Worm (Caenorhabditis elegans) whole organism, L1 larva: ENCODE results near the gene irld-14.
A peak's percentile ranks its signal among the peaks of the same experiment; 100 is the strongest.

Experiments
- Y116A8C.19 ChIP-seq: sonication (generic microtip); optimal IDR thresholded peaks from 2 replicates; lab custom pipeline; 2016; ENCODE audit warnings: missing compliant biosample characterization, missing genetic modification characterization, borderline replicate concordance
- aha-1 ChIP-seq: fragments of 150-350 bp; optimal IDR thresholded peaks from 2 replicates; lab custom pipeline; 2014; ENCODE audit warnings: missing biosample characterization, missing genetic modification characterization
- alr-1 ChIP-seq: fragments of 200-800 bp; sonication (Bioruptor generic); optimal IDR thresholded peaks from 2 replicates; lab custom pipeline; 2018; ENCODE audit warnings: borderline replicate concordance, mild to moderate bottlenecking, missing genetic modification characterization, missing compliant biosample characterization
- blmp-1 ChIP-seq: fragments of 150-350 bp; optimal IDR thresholded peaks from 2 replicates; lab custom pipeline; 2014; ENCODE audit warnings: missing biosample characterization, missing genetic modification characterization
- ceh-8 ChIP-seq: fragments of 200-800 bp; sonication (Bioruptor generic); optimal IDR thresholded peaks from 2 replicates; lab custom pipeline; 2018; ENCODE audit warnings: mild to moderate bottlenecking, missing genetic modification characterization, moderate library complexity, missing compliant biosample characterization
- ceh-82 ChIP-seq, 3 experiments: fragments of 150-350 bp in 1 of 3; sonication (generic microtip) in 2 of 3; optimal IDR thresholded peaks; 2 replicates each; lab custom pipeline; 2014 to 2017; ENCODE audit warnings: missing biosample characterization in 3 of 3, missing genetic modification characterization in 3 of 3
- efl-1 ChIP-seq, 4 experiments: fragments of 150-350 bp; optimal IDR thresholded peaks in 3 of 4; peaks in 1 of 4; 1 replicate in 1 of 4; 2 replicates in 3 of 4; lab custom pipeline; 2014; ENCODE audit warnings: missing biosample characterization in 2 of 4, missing genetic modification characterization in 2 of 4, missing genetic modification reagents in 2 of 4
- efl-3 ChIP-seq: fragments of 200-800 bp; sonication (Bioruptor generic); optimal IDR thresholded peaks from 2 replicates; lab custom pipeline; 2018; ENCODE audit warnings: mild to moderate bottlenecking, missing genetic modification characterization, missing compliant biosample characterization
- egl-13 ChIP-seq: sonication (generic microtip); optimal IDR thresholded peaks from 2 replicates; lab custom pipeline; 2016; ENCODE audit warnings: missing genotype, missing genetic modification reagents, missing genetic modification characterization, missing compliant biosample characterization
- elt-2 ChIP-seq: sonication (generic microtip); optimal IDR thresholded peaks from 2 replicates; lab custom pipeline; 2016; ENCODE audit warnings: missing genetic modification characterization, mild to moderate bottlenecking, inconsistent platforms, missing compliant biosample characterization, missing genetic modification reagents
- elt-3 ChIP-seq, 6 experiments: fragments of 150-350 bp in 1 of 6; sonication (generic microtip); optimal IDR thresholded peaks; 2 replicates each; lab custom pipeline; 2017 to 2018; ENCODE audit warnings: missing biosample characterization in 6 of 6, missing genetic modification characterization in 6 of 6, inconsistent platforms in 1 of 6
- grh-1 ChIP-seq: fragments of 200-800 bp; sonication (Bioruptor generic); IDR thresholded peaks from 2 replicates; pipeline ENCODE4 v1.3.6; 2022; ENCODE audit warnings: missing genetic modification reagents, missing genetic modification characterization, missing compliant biosample characterization
- hlh-17 ChIP-seq: fragments of 200-800 bp; sonication (Bioruptor generic); optimal IDR thresholded peaks from 2 replicates; lab custom pipeline; 2018; ENCODE audit warnings: missing genetic modification characterization, mild to moderate bottlenecking, missing compliant biosample characterization, moderate library complexity, borderline replicate concordance
- lin-13 ChIP-seq: fragments of 150-350 bp; optimal IDR thresholded peaks from 2 replicates; lab custom pipeline; 2014; ENCODE audit warnings: missing biosample characterization, missing genetic modification reagents, missing genetic modification characterization
- lin-14 ChIP-seq: fragments of 200-800 bp; sonication (Bioruptor generic); optimal IDR thresholded peaks from 2 replicates; lab custom pipeline; 2018; ENCODE audit warnings: mild to moderate bottlenecking, missing genetic modification characterization, moderate library complexity, missing compliant biosample characterization
- lin-15B ChIP-seq: fragments of 150-350 bp; sonication (generic microtip); optimal IDR thresholded peaks from 3 replicates; lab custom pipeline; 2014; ENCODE audit warnings: missing biosample characterization, missing genetic modification characterization
- lin-35 ChIP-seq, 2 experiments: fragments of 150-350 bp; optimal IDR thresholded peaks; 2 replicates each; lab custom pipeline; 2014; ENCODE audit warnings: missing biosample characterization in 2 of 2, missing genetic modification characterization in 2 of 2, missing genetic modification reagents in 2 of 2
- lin-39 ChIP-seq: fragments of 150-350 bp; optimal IDR thresholded peaks from 2 replicates; lab custom pipeline; 2014; ENCODE audit warnings: missing biosample characterization, missing genetic modification reagents, missing genetic modification characterization
- lsy-2 ChIP-seq, 2 experiments: fragments of 150-350 bp; optimal IDR thresholded peaks; 2 replicates each; lab custom pipeline; 2014; ENCODE audit warnings: missing biosample characterization in 2 of 2, missing genetic modification characterization in 2 of 2
- mep-1 ChIP-seq: fragments of 150-350 bp; optimal IDR thresholded peaks from 2 replicates; lab custom pipeline; 2014; ENCODE audit warnings: missing biosample characterization, missing genetic modification characterization
- nhr-19 ChIP-seq: fragments of 200-800 bp; sonication (Bioruptor generic); conservative IDR thresholded peaks from 2 replicates; pipeline ENCODE4 v1.3.6; 2022; ENCODE audit warnings: missing genetic modification characterization, missing compliant biosample characterization
- nhr-237 ChIP-seq: fragments of 150-350 bp; optimal IDR thresholded peaks from 2 replicates; lab custom pipeline; 2014; ENCODE audit warnings: missing biosample characterization, missing genetic modification characterization
- nhr-28 ChIP-seq: fragments of 150-350 bp; optimal IDR thresholded peaks from 2 replicates; lab custom pipeline; 2014; ENCODE audit warnings: missing biosample characterization, missing genetic modification characterization
- nhr-71 ChIP-seq: sonication (generic microtip); optimal IDR thresholded peaks from 2 replicates; lab custom pipeline; 2016; ENCODE audit warnings: mild to moderate bottlenecking, missing genetic modification characterization, moderate library complexity, missing compliant biosample characterization
- nhr-76 ChIP-seq: sonication (generic microtip); optimal IDR thresholded peaks from 2 replicates; lab custom pipeline; 2017; ENCODE audit warnings: missing biosample characterization, missing genetic modification characterization
- nhr-77 ChIP-seq: fragments of 150-350 bp; optimal IDR thresholded peaks from 2 replicates; lab custom pipeline; 2014; ENCODE audit warnings: missing biosample characterization, missing genetic modification characterization
- nhr-85 ChIP-seq: sonication (generic microtip); peaks from one replicate; lab custom pipeline; 2016; ENCODE audit warnings: missing genetic modification characterization, inconsistent platforms, missing compliant biosample characterization
- nhr-90 ChIP-seq: sonication (generic microtip); optimal IDR thresholded peaks from 2 replicates; lab custom pipeline; 2016; ENCODE audit warnings: mild to moderate bottlenecking, missing genetic modification characterization, missing compliant biosample characterization; ENCODE audit not compliant: poor library complexity
- pag-3 ChIP-seq: sonication (generic microtip); optimal IDR thresholded peaks from 2 replicates; lab custom pipeline; 2017; ENCODE audit warnings: missing genetic modification characterization, mild to moderate bottlenecking, missing compliant biosample characterization, antibody characterized with exemption, borderline replicate concordance; ENCODE audit not compliant: insufficient read depth
- pqm-1 ChIP-seq: sonication (generic microtip); optimal IDR thresholded peaks from 3 replicates; lab custom pipeline; 2017; ENCODE audit warnings: missing biosample characterization, missing genetic modification characterization
- rnt-1 ChIP-seq: sonication (generic microtip); optimal IDR thresholded peaks from 2 replicates; lab custom pipeline; 2016; ENCODE audit warnings: mild to moderate bottlenecking, missing genetic modification characterization, moderate library complexity, missing compliant biosample characterization
- skn-1 ChIP-seq: fragments of 150-350 bp; optimal IDR thresholded peaks from 2 replicates; lab custom pipeline; 2014; ENCODE audit warnings: missing biosample characterization, missing genetic modification characterization
- snpc-4 ChIP-seq: fragments of 150-350 bp; optimal IDR thresholded peaks from 2 replicates; lab custom pipeline; 2014; ENCODE audit warnings: missing biosample characterization, missing genetic modification characterization
- snu-23 ChIP-seq: sonication (generic microtip); optimal IDR thresholded peaks from 2 replicates; lab custom pipeline; 2016; ENCODE audit warnings: missing genetic modification characterization, missing compliant biosample characterization
- sup-37 ChIP-seq: fragments of 200-800 bp; sonication (Bioruptor generic); optimal IDR thresholded peaks from 2 replicates; lab custom pipeline; 2018; ENCODE audit warnings: mild to moderate bottlenecking, missing genetic modification characterization, missing compliant biosample characterization
- unc-62 ChIP-seq: fragments of 150-350 bp; optimal IDR thresholded peaks from 2 replicates; lab custom pipeline; 2014; ENCODE audit warnings: missing biosample characterization, missing genetic modification reagents, missing genetic modification characterization
- unc-86 ChIP-seq: sonication (generic microtip); optimal IDR thresholded peaks from 2 replicates; lab custom pipeline; 2016; ENCODE audit warnings: missing genetic modification characterization, missing compliant biosample characterization
- xbp-1 ChIP-seq: sonication (generic microtip); optimal IDR thresholded peaks from 2 replicates; lab custom pipeline; 2016; ENCODE audit warnings: missing genetic modification characterization, missing compliant biosample characterization
- ztf-11 ChIP-seq, 2 experiments: sonication (generic microtip); optimal IDR thresholded peaks; 2 replicates each; lab custom pipeline; 2016 to 2017; ENCODE audit warnings: missing genetic modification characterization in 2 of 2, missing biosample characterization in 1 of 2, missing compliant biosample characterization in 1 of 2

irld-14 gene

DNA sequence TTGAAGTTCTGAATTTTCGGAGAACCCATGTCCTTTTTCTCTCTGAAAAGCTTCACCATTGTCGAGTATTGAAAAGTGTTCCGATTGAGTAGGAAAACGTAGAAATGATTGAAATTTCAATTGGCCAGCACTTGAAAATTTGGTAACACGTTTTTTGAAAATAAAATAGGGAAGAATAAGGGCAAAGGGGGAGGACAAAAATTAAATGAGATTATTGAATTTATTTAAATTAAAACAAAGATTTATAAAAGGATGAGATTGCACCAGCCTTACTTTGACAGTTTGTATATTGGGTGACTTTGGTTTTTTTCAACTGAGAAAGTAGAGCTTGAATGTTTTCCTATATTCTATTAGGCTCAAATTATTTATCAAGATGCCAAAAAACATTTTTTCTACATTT is 17.8 kb downstream of the irld-14 start, which contains the start of gene obr-2:
Gene obr-2 (minus strand): TSS at position 101 of the 400 bp plus-strand sequence.
- no peak for TF ChIP-seq aha-1
- no peak for TF ChIP-seq lin-39 (tag; lab: Kevin White, UChicago)
- no peak for TF ChIP-seq unc-62 (GFP tag; lab: Kevin White, UChicago)
- TF ChIP-seq snpc-4 (tag; lab: Kevin White, UChicago) = no peak
- TF ChIP-seq nhr-76 (tag; lab: Kevin White, UChicago) = no peak
- TF ChIP-seq lin-15B (tag; lab: Kevin White, UChicago) = no peak
- TF ChIP-seq ceh-82 (tag; optimal IDR thresholded peaks at IDR 0.05; lab: Kevin White, UChicago) = no peak
- no peak for TF ChIP-seq alr-1 (tag; lab: Kevin White, UChicago)
- TF ChIP-seq xbp-1 (tag; lab: Kevin White, UChicago) = no peak

DNA sequence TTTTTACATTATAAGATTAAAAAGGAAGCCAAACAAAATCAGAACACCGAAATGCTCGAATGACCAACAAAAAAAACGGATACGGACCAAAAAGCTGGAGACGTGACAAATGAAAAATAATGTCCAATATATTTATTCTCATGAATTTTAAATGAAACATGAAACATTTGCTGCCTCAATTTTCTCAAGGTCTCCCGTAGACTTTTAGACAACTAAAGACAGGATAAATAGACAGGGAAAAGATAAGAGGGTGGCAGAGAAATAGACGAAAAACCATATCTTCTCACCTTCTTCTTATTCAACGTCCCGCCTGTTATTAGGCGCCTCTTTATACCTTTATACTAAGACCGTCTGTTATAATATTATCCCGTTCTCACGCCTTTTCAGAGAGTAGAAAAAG is 19.5 kb downstream of the irld-14 start:
- TF ChIP-seq snu-23 (GFP tag; lab: Kevin White, UChicago) (peak; percentile 33), nhr-85 (peak; percentile 54), lin-14 (peak; percentile 44), elt-2 (no peak), efl-1 (optimal IDR thresholded peaks at IDR 0.05; lab: Kevin White, UChicago) (no peak), efl-1 (GFP tag; optimal IDR thresholded peaks at IDR 0.05 in 1 of 2; lab: Kevin White, UChicago) (no peak), nhr-77 (tag; lab: Kevin White, UChicago) (no peak), blmp-1 (tag; lab: Kevin White, UChicago) (peak; percentile 39), unc-62 (GFP tag; lab: Kevin White, UChicago) (no peak), lsy-2 (tag; optimal IDR thresholded peaks at IDR 0.05; lab: Kevin White, UChicago) (peak in 1 of 2 experiments; percentile 11), mep-1 (tag; lab: Kevin White, UChicago) (peak; percentile 4), pag-3 (no peak), unc-86 (no peak), rnt-1 (tag; lab: Kevin White, UChicago) (peak; percentile 11), lin-35 (GFP tag; optimal IDR thresholded peaks at IDR 0.05; lab: Kevin White, UChicago) (peak in 1 of 2 experiments; percentile 1), skn-1 (peak; percentile 7), nhr-71 (tag; lab: Kevin White, UChicago) (peak; percentile 48), nhr-90 (tag; lab: Kevin White, UChicago) (peak; percentile 4), Y116A8C.19 (tag; lab: Kevin White, UChicago) (no peak), elt-3 (tag; optimal IDR thresholded peaks at IDR 0.05; lab: Kevin White, UChicago) (peak in 1 of 6 experiments; percentile 36), ztf-11 (tag; optimal IDR thresholded peaks at IDR 0.05; lab: Kevin White, UChicago) (no peak), sup-37 (no peak)

DNA sequence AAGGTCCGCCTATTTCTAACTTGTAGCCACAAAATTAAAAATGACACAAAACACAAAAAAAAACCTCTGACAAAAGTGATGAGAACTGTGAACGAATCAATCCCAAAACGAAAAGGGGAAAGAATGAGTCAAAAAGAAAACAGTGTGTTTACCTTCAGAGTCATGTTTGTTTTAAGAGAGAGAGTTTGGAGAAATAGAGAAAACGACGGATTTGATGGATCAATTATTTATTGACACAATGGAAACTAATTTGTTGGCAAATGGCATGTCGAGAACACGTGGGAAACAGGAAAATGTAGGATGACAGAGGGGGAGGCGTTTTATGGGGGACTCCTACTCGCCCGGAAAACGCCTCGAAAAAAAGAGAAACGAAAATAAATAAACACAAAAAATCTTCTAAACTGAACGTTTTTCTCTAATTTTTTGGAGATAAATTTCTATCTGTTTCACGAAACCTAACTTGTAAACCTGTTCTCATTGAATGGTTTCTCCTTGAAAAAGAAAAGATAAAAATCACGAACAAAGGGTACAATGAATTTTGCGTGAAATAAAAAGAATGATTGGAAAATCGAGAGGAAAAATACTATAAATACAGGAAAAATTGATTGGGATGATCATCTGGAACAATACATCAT is 20.6 kb downstream of the irld-14 start:
- TF ChIP-seq lin-14 = peak; percentile 60
- TF ChIP-seq nhr-85 = peak; percentile 86
- no peak for TF ChIP-seq efl-1 (optimal IDR thresholded peaks at IDR 0.05; lab: Kevin White, UChicago)
- no peak for TF ChIP-seq efl-1 (GFP tag; optimal IDR thresholded peaks at IDR 0.05 in 1 of 2; lab: Kevin White, UChicago)
- 0 out of 2 replicates have a peak, but pooled peaks have one; percentile 26 for TF ChIP-seq grh-1 (GFP tag; lab: Robert Waterston, UW)
- peak; percentile 2 for TF ChIP-seq nhr-71 (tag; lab: Kevin White, UChicago)
- peak in 1 of 6 experiments; percentile 16 for TF ChIP-seq elt-3 (tag; optimal IDR thresholded peaks at IDR 0.05; lab: Kevin White, UChicago)
- TF ChIP-seq pqm-1 (tag; lab: Kevin White, UChicago) = no peak
- no peak for TF ChIP-seq nhr-19 (GFP tag; lab: Robert Waterston, UW)

DNA sequence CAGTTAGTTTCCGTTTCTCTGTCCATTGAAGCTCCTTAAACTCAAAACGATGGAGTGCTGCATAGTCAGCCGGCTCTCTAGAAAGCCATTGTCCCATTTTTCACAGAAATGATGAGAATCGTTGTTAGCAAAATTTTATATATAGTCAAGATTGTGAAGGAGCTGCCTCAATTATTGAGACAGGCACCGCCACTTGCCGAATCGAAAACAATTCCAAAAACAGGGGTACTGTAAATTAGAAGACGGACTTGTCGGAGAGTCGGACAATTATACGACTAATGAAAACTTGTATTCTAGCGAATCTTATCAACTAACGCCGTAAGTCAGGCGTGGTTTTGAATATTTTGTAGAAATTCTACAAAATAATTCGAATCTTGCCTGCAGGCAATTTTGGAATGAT is 23.9 kb downstream of the irld-14 start, which contains the start of gene F14H8.2:
Gene F14H8.2 (minus strand): TSS at position 101 of the 400 bp plus-strand sequence.
- TF ChIP-seq nhr-28 (tag; lab: Kevin White, UChicago) (no peak), pqm-1 (tag; lab: Kevin White, UChicago) (no peak), nhr-71 (tag; lab: Kevin White, UChicago) (no peak), nhr-237 (tag; lab: Kevin White, UChicago) (no peak), alr-1 (tag; lab: Kevin White, UChicago) (no peak), egl-13 (tag; lab: Kevin White, UChicago) (no peak), ceh-8 (peak; percentile 1), efl-3 (GFP tag; lab: Kevin White, UChicago) (no peak), lin-13 (GFP tag; lab: Kevin White, UChicago) (no peak), efl-1 (optimal IDR thresholded peaks at IDR 0.05; lab: Kevin White, UChicago) (no peak), efl-1 (GFP tag; optimal IDR thresholded peaks at IDR 0.05 in 1 of 2; lab: Kevin White, UChicago) (peak in 1 of 2 experiments; percentile 59), hlh-17 (GFP tag; lab: Kevin White, UChicago) (no peak)
- TF ChIP-seq, all 84 proteins: peak for 2
